Fruit fly (Drosophila melanogaster) whole organism, prepupa: ENCODE results near the gene HINT1.

Source experiments
- Blimp-1 ChIP-seq: fragments of 200-800 bp; sonication (Bioruptor generic); optimal IDR thresholded peaks from 3 replicates; lab custom pipeline; 2017; ENCODE audit warnings: missing biosample characterization, missing genetic modification characterization, mild to moderate bottlenecking, moderate library complexity, missing genetic modification reagents
- CG11762 ChIP-seq: fragments of 200-800 bp; sonication (Bioruptor generic); optimal IDR thresholded peaks from 3 replicates; lab custom pipeline; 2016; ENCODE audit warnings: missing biosample characterization, missing genetic modification characterization; ENCODE audit not compliant: insufficient read depth
- CG11902 ChIP-seq: fragments of 200-800 bp; sonication (Bioruptor generic); optimal IDR thresholded peaks from 3 replicates; lab custom pipeline; 2016; ENCODE audit warnings: missing biosample characterization, missing genetic modification characterization
- CG1621 ChIP-seq: fragments of 200-800 bp; sonication (Bioruptor generic); optimal IDR thresholded peaks from 3 replicates; lab custom pipeline; 2018; ENCODE audit warnings: missing biosample characterization, mild to moderate bottlenecking, missing genetic modification characterization
- CG31627 ChIP-seq: fragments of 200-800 bp; sonication (Bioruptor generic); optimal IDR thresholded peaks from 3 replicates; lab custom pipeline; 2016; ENCODE audit warnings: missing biosample characterization, missing genetic modification characterization
- CG32006 ChIP-seq: fragments of 200-800 bp; sonication (Bioruptor generic); optimal IDR thresholded peaks from 3 replicates; lab custom pipeline; 2017; ENCODE audit warnings: missing biosample characterization, mild to moderate bottlenecking, missing genetic modification characterization
- Eip93F ChIP-seq: fragments of 200-800 bp; sonication (Bioruptor generic); optimal IDR thresholded peaks from 2 replicates; lab custom pipeline; 2016; ENCODE audit warnings: missing biosample characterization, mild to moderate bottlenecking, missing genetic modification characterization
- Hr4 ChIP-seq: fragments of 200-800 bp; sonication (Bioruptor generic); optimal IDR thresholded peaks from 3 replicates; lab custom pipeline; 2016; ENCODE audit warnings: missing biosample characterization, missing genetic modification characterization
- Lpt ChIP-seq: fragments of 200-800 bp; sonication (Bioruptor generic); optimal IDR thresholded peaks from 3 replicates; lab custom pipeline; 2016; ENCODE audit warnings: missing biosample characterization, missing genetic modification characterization
- Sox14 ChIP-seq: fragments of 200-800 bp; sonication (Bioruptor generic); optimal IDR thresholded peaks from 3 replicates; lab custom pipeline; 2016; ENCODE audit warnings: missing biosample characterization, missing genetic modification characterization
- Sox15 ChIP-seq: fragments of 200-800 bp; sonication (Bioruptor generic); optimal IDR thresholded peaks from 3 replicates; lab custom pipeline; 2016; ENCODE audit warnings: missing biosample characterization, missing genetic modification characterization
- esn ChIP-seq: fragments of 200-800 bp; sonication (Bioruptor generic); optimal IDR thresholded peaks from 2 replicates; lab custom pipeline; 2016; ENCODE audit warnings: missing biosample characterization, mild to moderate bottlenecking, missing genetic modification characterization, moderate library complexity
- spab ChIP-seq: fragments of 200-800 bp; sonication (Bioruptor generic); optimal IDR thresholded peaks from 2 replicates; lab custom pipeline; 2017; ENCODE audit warnings: missing biosample characterization, mild to moderate bottlenecking, missing genetic modification characterization, missing genetic modification reagents
- vri ChIP-seq: fragments of 200-800 bp; sonication (Bioruptor generic); optimal IDR thresholded peaks from 3 replicates; lab custom pipeline; 2016; ENCODE audit warnings: missing biosample characterization, mild to moderate bottlenecking, missing genetic modification characterization

dm6 chr2L:2800956-2801776 lies 31.2 kb downstream of the HINT1 start:
- TF ChIP-seq Hr4 (GFP tag; lab: Kevin White, UChicago) (no peak), Lpt (GFP tag; lab: Kevin White, UChicago) (no peak), CG1621 (no peak), CG11902 (GFP tag; lab: Kevin White, UChicago) (no peak), Sox15 (GFP tag; lab: Kevin White, UChicago) (no peak), CG11762 (GFP tag; lab: Kevin White, UChicago) (no peak), Sox14 (GFP tag; lab: Kevin White, UChicago) (no peak), esn (no peak), Blimp-1 (GFP tag; lab: Kevin White, UChicago) (no peak), vri (GFP tag; lab: Kevin White, UChicago) (no peak), CG31627 (GFP tag; lab: Kevin White, UChicago) (no peak), Eip93F (no peak), spab (GFP tag; lab: Kevin White, UChicago) (no peak), CG32006 (no peak)
